Worm (Caenorhabditis elegans) whole organism, L4 larva: ENCODE measurements around the gene grwd-1.

ENCODE experiments used
- F49E8.2 ChIP-seq: sonication (generic microtip); optimal IDR thresholded peaks from 2 replicates; lab custom pipeline; 2016; ENCODE audit warnings: missing compliant biosample characterization, mild to moderate bottlenecking, missing genetic modification characterization, borderline replicate concordance
- T26A8.4 ChIP-seq: fragments of 200-800 bp; sonication (Bioruptor generic); IDR thresholded peaks from 2 replicates; pipeline ENCODE4 v1.3.6; 2022; ENCODE audit warnings: missing genetic modification characterization, missing compliant biosample characterization
- Y48G9A.11 ChIP-seq: fragments of 200-800 bp; sonication (Bioruptor generic); IDR thresholded peaks from 2 replicates; pipeline ENCODE4 v1.3.6; 2022; ENCODE audit warnings: missing genetic modification reagents, missing genetic modification characterization, missing compliant biosample characterization
- ZK546.5 ChIP-seq, 2 experiments: sonication (generic microtip); optimal IDR thresholded peaks; 2 replicates each; lab custom pipeline; 2017; ENCODE audit warnings: missing biosample characterization in 2 of 2, missing genetic modification characterization in 2 of 2
- aha-1 ChIP-seq: fragments of 150-350 bp; peaks from one replicate; lab custom pipeline; 2014; ENCODE audit warnings: missing biosample characterization, missing genetic modification characterization
- cey-2 ChIP-seq: sonication (generic microtip); optimal IDR thresholded peaks from 3 replicates; lab custom pipeline; 2017; ENCODE audit warnings: missing genetic modification characterization, mild to moderate bottlenecking, missing compliant biosample characterization, antibody characterized with exemption, borderline replicate concordance; ENCODE audit not compliant: insufficient read depth
- dmd-6 ChIP-seq: fragments of 200-800 bp; sonication (Bioruptor generic); IDR thresholded peaks from 2 replicates; pipeline ENCODE4 v1.3.6; 2022; ENCODE audit warnings: missing genetic modification reagents, missing genetic modification characterization, missing compliant biosample characterization
- dmd-8 ChIP-seq: fragments of 200-800 bp; sonication (Bioruptor generic); IDR thresholded peaks from 2 replicates; pipeline ENCODE4 v1.3.6; 2022; ENCODE audit warnings: missing genetic modification characterization, missing compliant biosample characterization
- duxl-1 ChIP-seq: sonication (generic microtip); optimal IDR thresholded peaks from 2 replicates; lab custom pipeline; 2016; ENCODE audit warnings: mild to moderate bottlenecking, missing genetic modification characterization, moderate library complexity, missing compliant biosample characterization; ENCODE audit not compliant: poor library complexity
- egl-43 ChIP-seq: fragments of 200-800 bp; sonication (Bioruptor generic); IDR thresholded peaks from 2 replicates; pipeline ENCODE4 v1.3.6; 2022; ENCODE audit warnings: missing genetic modification reagents, missing genetic modification characterization, missing compliant biosample characterization
- hlh-11 ChIP-seq: fragments of 200-800 bp; sonication (Bioruptor generic); optimal IDR thresholded peaks from 2 replicates; lab custom pipeline; 2018; ENCODE audit warnings: mild to moderate bottlenecking, missing genetic modification characterization, missing compliant biosample characterization
- hlh-30 ChIP-seq: sonication (generic microtip); optimal IDR thresholded peaks from 2 replicates; lab custom pipeline; 2017; ENCODE audit warnings: antibody characterized with exemption, mild to moderate bottlenecking, missing genetic modification characterization, missing compliant biosample characterization; ENCODE audit not compliant: insufficient read depth
- hmg-1.1 ChIP-seq: fragments of 200-800 bp; sonication (Bioruptor generic); IDR thresholded peaks from 2 replicates; pipeline ENCODE4 v1.3.6; 2022; ENCODE audit warnings: missing genetic modification reagents, missing genetic modification characterization, missing compliant biosample characterization
- lim-7 ChIP-seq: fragments of 200-800 bp; sonication (Bioruptor generic); IDR thresholded peaks from 2 replicates; pipeline ENCODE4 v1.3.6; 2022; ENCODE audit warnings: missing genetic modification characterization, missing compliant biosample characterization
- lin-13 ChIP-seq: fragments of 150-350 bp; optimal IDR thresholded peaks from 2 replicates; lab custom pipeline; 2014; ENCODE audit warnings: missing biosample characterization, missing genetic modification reagents, missing genetic modification characterization
- lin-38 ChIP-seq: fragments of 200-800 bp; sonication (Bioruptor generic); IDR thresholded peaks from 2 replicates; pipeline ENCODE4 v1.3.6; 2022; ENCODE audit warnings: missing genetic modification reagents, missing genetic modification characterization, missing compliant biosample characterization
- lsy-2 ChIP-seq, 2 experiments: fragments of 150-350 bp in 1 of 2; sonication (generic microtip) in 1 of 2; optimal IDR thresholded peaks; 2 replicates each; lab custom pipeline; 2014 to 2017; ENCODE audit warnings: missing biosample characterization in 2 of 2, missing genetic modification characterization in 2 of 2
- madf-9 ChIP-seq: fragments of 200-800 bp; sonication (Bioruptor generic); conservative IDR thresholded peaks from 2 replicates; pipeline ENCODE4 v1.3.6; 2022; ENCODE audit warnings: missing genetic modification reagents, missing genetic modification characterization, missing compliant biosample characterization
- mdl-1 ChIP-seq, 2 experiments: fragments of 150-350 bp in 1 of 2; sonication (generic microtip) in 1 of 2; optimal IDR thresholded peaks; 2 replicates each; lab custom pipeline; 2014 to 2017; ENCODE audit warnings: missing biosample characterization in 2 of 2, missing genetic modification characterization in 2 of 2
- mes-2 ChIP-seq: sonication (generic microtip); optimal IDR thresholded peaks from 2 replicates; lab custom pipeline; 2016; ENCODE audit warnings: missing genotype, mild to moderate bottlenecking, missing genetic modification characterization, missing compliant biosample characterization; ENCODE audit not compliant: poor library complexity, severe bottlenecking
- mxl-3 ChIP-seq: fragments of 200-800 bp; sonication (Bioruptor generic); optimal IDR thresholded peaks from 2 replicates; lab custom pipeline; 2018; ENCODE audit warnings: mild to moderate bottlenecking, missing genetic modification characterization, missing compliant biosample characterization
- nhr-111 ChIP-seq: fragments of 200-800 bp; sonication (Bioruptor generic); optimal IDR thresholded peaks from 2 replicates; lab custom pipeline; 2018; ENCODE audit warnings: mild to moderate bottlenecking, missing genetic modification characterization, missing compliant biosample characterization
- nhr-42 ChIP-seq: fragments of 200-800 bp; sonication (Bioruptor generic); IDR thresholded peaks from 2 replicates; pipeline ENCODE4 v1.3.6; 2022; ENCODE audit warnings: missing genetic modification characterization, missing compliant biosample characterization
- nhr-48 ChIP-seq: sonication (generic microtip); optimal IDR thresholded peaks from 2 replicates; lab custom pipeline; 2016; ENCODE audit warnings: mild to moderate bottlenecking, missing genetic modification characterization, missing compliant biosample characterization
- set-16 ChIP-seq: fragments of 200-800 bp; sonication (Bioruptor generic); IDR thresholded peaks from 2 replicates; pipeline ENCODE4 v1.3.6; 2022; ENCODE audit warnings: missing genetic modification reagents, missing genetic modification characterization, missing compliant biosample characterization
- snpc-1.2 ChIP-seq: fragments of 200-800 bp; sonication (Bioruptor generic); IDR thresholded peaks from 2 replicates; pipeline ENCODE4 v1.3.6; 2022; ENCODE audit warnings: missing genetic modification reagents, missing genetic modification characterization, missing compliant biosample characterization
- snpc-4 ChIP-seq: fragments of 150-350 bp; optimal IDR thresholded peaks from 2 replicates; lab custom pipeline; 2014; ENCODE audit warnings: missing biosample characterization, missing genetic modification characterization
- unc-62 ChIP-seq, 3 experiments: fragments of 150-350 bp in 1 of 3; sonication (generic microtip); optimal IDR thresholded peaks in 2 of 3; peaks in 1 of 3; 1 replicate in 1 of 3; 2 replicates in 2 of 3; lab custom pipeline; 2014 to 2017; ENCODE audit warnings: missing biosample characterization in 3 of 3, missing genetic modification characterization in 3 of 3, missing genetic modification reagents in 3 of 3, missing genotype in 1 of 3
- zip-2 ChIP-seq: fragments of 150-350 bp; optimal IDR thresholded peaks from 2 replicates; lab custom pipeline; 2014; ENCODE audit warnings: missing biosample characterization, missing genetic modification characterization

grwd-1 gene

ce11 chrIII:5126988-5127387 is 26.3 kb upstream of the grwd-1 start:
- no peak for TF ChIP-seq hlh-11 (tag; lab: Kevin White, UChicago)
- TF ChIP-seq set-16 (GFP tag; lab: Robert Waterston, UW), result peak; percentile 13; the same call in 1 of the 2 replicates

ce11 chrIII:5129261-5129660 is 24.0 kb upstream of the grwd-1 start:
- TF ChIP-seq dmd-6 (GFP tag; lab: Robert Waterston, UW) (no peak), set-16 (GFP tag; lab: Robert Waterston, UW) (0 out of 2 replicates have a peak, but pooled peaks have one; percentile 8), unc-62 (GFP tag; optimal IDR thresholded peaks at IDR 0.05 in 1 of 2; lab: Kevin White, UChicago) (peak in 1 of 2 experiments; percentile 35), unc-62 (tag; optimal IDR thresholded peaks at IDR 0.05; lab: Kevin White, UChicago) (no peak), snpc-1.2 (GFP tag; lab: Robert Waterston, UW) (no peak)

- TF ChIP-seq duxl-1 (tag; lab: Kevin White, UChicago), result no peak
- TF ChIP-seq snpc-4 (tag; lab: Kevin White, UChicago), result no peak
- TF ChIP-seq F49E8.2 (tag; lab: Kevin White, UChicago), result no peak
- TF ChIP-seq Y48G9A.11, result no peak
- TF ChIP-seq nhr-48, result no peak
- no peak for TF ChIP-seq nhr-42
- no peak for TF ChIP-seq T26A8.4
- no peak for TF ChIP-seq hlh-30 (tag; lab: Kevin White, UChicago)
- no peak for TF ChIP-seq nhr-111
- no peak for TF ChIP-seq dmd-8 (GFP tag; lab: Robert Waterston, UW)
- TF ChIP-seq lim-7 (GFP tag; lab: Robert Waterston, UW), result no peak
- no peak for TF ChIP-seq cey-2 (tag; lab: Kevin White, UChicago)
- TF ChIP-seq madf-9 (GFP tag; lab: Robert Waterston, UW), result no peak
- TF ChIP-seq ZK546.5 (tag; optimal IDR thresholded peaks at IDR 0.05; lab: Kevin White, UChicago), result no peak
- TF ChIP-seq, all 104 proteins: peak for 0
These were observed 22.6 kb upstream of the grwd-1 start for ce11 chrIII:5130654-5131053.

ce11 chrIII:5134506-5134905 is 18.8 kb upstream of the grwd-1 start:
- TF ChIP-seq nhr-48 (no peak), lsy-2 (tag; optimal IDR thresholded peaks at IDR 0.05; lab: Kevin White, UChicago) (peak in 1 of 2 experiments; percentile 24), hlh-11 (tag; lab: Kevin White, UChicago) (peak; percentile 18), lin-38 (GFP tag; lab: Robert Waterston, UW) (no peak)

ce11 chrIII:5136033-5136597 is 17.1 kb upstream of the grwd-1 start, which contains the start of gene tbx-2:
Gene tbx-2 (minus strand): TSS chrIII:5136296.
- TF ChIP-seq hmg-1.1 (GFP tag; lab: Robert Waterston, UW), result peak; percentile 29; the same call in 1 of the 2 replicates
- TF ChIP-seq aha-1 (tag; lab: Kevin White, UChicago), result peak; percentile 78
- peak; percentile 58 for TF ChIP-seq set-16 (GFP tag; lab: Robert Waterston, UW)
- TF ChIP-seq mxl-3 (GFP tag; lab: Kevin White, UChicago), result peak; percentile 61
- TF ChIP-seq unc-62 (GFP tag; optimal IDR thresholded peaks at IDR 0.05 in 1 of 2; lab: Kevin White, UChicago), result peak in 1 of 2 experiments; percentile 78
- no peak for TF ChIP-seq unc-62 (tag; optimal IDR thresholded peaks at IDR 0.05; lab: Kevin White, UChicago)
- no peak for TF ChIP-seq zip-2 (tag; lab: Kevin White, UChicago)
- no peak for TF ChIP-seq dmd-8 (GFP tag; lab: Robert Waterston, UW)
- TF ChIP-seq lin-13, result no peak
- peak; percentile 44 for TF ChIP-seq hlh-11 (tag; lab: Kevin White, UChicago)
- TF ChIP-seq F49E8.2 (tag; lab: Kevin White, UChicago), result no peak
- peak; percentile 31 for TF ChIP-seq mes-2 (tag; lab: Kevin White, UChicago)
- TF ChIP-seq lsy-2 (tag; optimal IDR thresholded peaks at IDR 0.05; lab: Kevin White, UChicago), result peak in 1 of 2 experiments; percentile 41
- peak in 1 of 2 experiments; percentile 13 for TF ChIP-seq mdl-1 (tag; optimal IDR thresholded peaks at IDR 0.05; lab: Kevin White, UChicago)
- TF ChIP-seq egl-43, result 0 out of 2 replicates have a peak, but pooled peaks have one; percentile 34
- peak; percentile 54 for TF ChIP-seq hlh-30 (tag; lab: Kevin White, UChicago)
- TF ChIP-seq duxl-1 (tag; lab: Kevin White, UChicago), result peak; percentile 3
